Worm (Caenorhabditis elegans) whole organism, L4/young adult: ENCODE data around the gene F11G11.14.
"Not testable (repeated sequence)": the region's sequence is repeated elsewhere in the genome, so short reads cannot be mapped to it uniquely, and the experiment has no call there.

Experiments
- W03F9.2 ChIP-seq: fragments of 150-350 bp; optimal IDR thresholded peaks from 2 replicates; lab custom pipeline; 2014; ENCODE audit warnings: missing biosample characterization, missing genetic modification characterization
- dao-5 ChIP-seq: sonication (generic microtip); optimal IDR thresholded peaks from 2 replicates; lab custom pipeline; 2016; ENCODE audit warnings: missing genotype, missing genetic modification characterization, moderate library complexity, missing compliant biosample characterization
- him-1 ChIP-seq: sonication (generic microtip); optimal IDR thresholded peaks from 2 replicates; lab custom pipeline; 2016; ENCODE audit warnings: missing genotype, missing genetic modification reagents, missing genetic modification characterization, missing compliant biosample characterization

F11G11.14 gene

DNA sequence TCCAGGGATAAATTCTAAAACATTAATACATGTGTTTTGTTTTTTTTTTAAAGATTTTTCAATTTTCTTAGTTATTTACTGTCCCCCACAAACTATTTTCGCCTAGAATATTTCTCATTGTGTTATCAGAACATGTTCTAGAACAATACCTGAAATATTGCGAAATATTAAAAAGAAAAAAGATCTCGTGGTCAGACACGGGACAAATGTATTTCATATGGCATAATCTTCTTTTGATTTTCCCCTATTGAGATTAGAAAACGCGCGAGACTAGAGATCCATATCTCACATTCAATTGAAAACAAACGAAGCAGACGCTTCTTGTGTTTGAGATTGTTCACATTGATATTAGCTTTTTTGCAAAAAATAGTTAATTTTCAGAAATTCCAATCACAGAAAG, 7.4 kb upstream of the F11G11.14 start:
- TF ChIP-seq dao-5 (tag; lab: Kevin White, UChicago) (no peak), him-1 (no peak), W03F9.2 (peak; percentile 5)

DNA sequence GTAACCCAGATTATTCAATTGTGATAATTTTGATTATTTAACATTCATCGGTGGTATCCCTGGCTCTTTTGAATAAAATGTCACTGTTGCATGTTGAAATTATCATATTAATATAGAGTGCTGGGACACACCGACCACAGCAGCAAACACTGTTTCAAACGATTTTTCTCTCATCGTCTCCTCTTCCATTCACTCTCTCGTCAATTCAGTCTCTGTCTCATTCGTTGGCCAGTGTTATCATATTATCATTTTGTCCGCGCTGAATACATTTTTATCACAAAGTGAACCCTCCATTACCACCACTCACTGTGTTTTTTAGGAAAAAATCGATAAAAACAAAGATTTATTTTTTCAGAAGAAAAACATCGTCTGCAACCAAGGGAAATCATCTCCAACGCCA, 6.4 kb upstream of the F11G11.14 start:
- TF ChIP-seq W03F9.2 (no peak), dao-5 (tag; lab: Kevin White, UChicago) (no peak), him-1 (no peak)

DNA sequence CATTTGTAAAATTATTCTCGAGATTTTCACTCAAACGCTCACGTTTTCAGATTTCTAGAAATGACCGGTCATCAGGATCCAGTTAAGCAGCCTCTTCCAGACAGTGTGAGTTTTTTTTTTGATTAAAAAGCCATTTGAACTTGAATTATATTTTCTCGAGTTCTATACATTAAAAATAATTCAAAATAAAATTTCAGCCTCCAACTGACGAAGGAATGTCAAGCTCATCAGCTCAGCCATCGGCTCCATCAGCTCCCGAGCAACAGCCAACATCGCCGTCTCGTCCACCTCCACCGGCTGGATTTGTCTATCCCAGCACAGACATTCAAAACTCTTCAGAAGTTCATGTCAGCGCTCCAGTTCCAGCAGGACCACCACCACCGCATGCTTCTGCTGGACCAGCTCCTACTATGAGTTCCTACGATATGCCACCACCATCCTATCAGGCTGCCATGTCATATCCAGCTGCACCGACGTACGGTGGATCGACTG, 5.6 kb upstream of the F11G11.14 start, which contains the start of gene F11G11.5:
TSS of gene F11G11.5 (plus strand) at position 51 of the 492 bp plus-strand sequence.
- TF ChIP-seq dao-5 (tag; lab: Kevin White, UChicago) (no peak), W03F9.2 (no peak), him-1 (no peak)

DNA sequence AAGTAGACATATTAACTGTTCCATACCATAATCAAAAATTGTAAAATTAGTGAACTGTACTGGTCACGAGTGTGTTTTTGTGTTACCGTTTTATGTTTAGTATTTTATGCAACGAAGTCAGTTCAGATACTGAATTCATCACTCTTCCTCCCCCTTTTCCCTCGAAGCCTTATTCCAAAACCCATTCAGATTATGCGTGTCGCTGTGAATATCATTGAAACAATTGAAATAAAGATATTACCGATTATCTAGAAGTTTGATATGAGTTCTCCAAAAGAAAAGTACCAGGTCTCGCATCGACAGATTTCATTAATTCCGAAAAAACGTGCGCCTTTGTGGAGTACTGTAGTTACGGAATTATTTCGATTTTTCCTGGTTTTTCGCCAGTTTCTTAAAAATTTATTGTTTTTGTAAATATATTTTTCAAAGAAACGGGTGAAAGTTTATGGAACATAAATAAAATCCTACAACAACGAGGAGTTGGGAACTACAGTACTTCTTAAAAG, 4.5 kb upstream of the F11G11.14 start:
- TF ChIP-seq W03F9.2 (no peak), dao-5 (tag; lab: Kevin White, UChicago) (no peak), him-1 (no peak)

DNA sequence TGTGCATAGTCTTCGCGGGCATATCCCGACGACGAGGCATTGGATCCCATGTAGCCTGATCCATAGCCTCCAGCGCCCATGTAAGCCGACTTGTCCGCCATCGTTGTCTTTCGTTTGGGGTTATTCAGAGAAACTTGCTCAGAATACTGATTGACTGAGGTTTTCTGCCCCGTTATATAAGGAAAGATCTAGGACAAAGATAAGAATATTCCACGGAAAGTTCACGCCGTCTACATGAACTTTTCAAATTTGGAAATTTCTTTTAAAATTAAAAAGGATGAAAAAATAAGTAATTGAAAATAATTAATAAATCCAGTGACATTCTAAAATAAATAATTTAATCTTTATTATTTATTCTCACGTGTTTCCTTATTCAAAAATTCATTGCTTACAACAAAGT, 3.2 kb upstream of the F11G11.14 start, which contains the start of the genes nspd-5 and F11G11.4:
TSS of gene nspd-5 (minus strand) at position 101 of the 400 bp plus-strand sequence.
TSS of gene F11G11.4 (plus strand) at position 335 of the 400 bp plus-strand sequence.
- not testable (repeated sequence) for TF ChIP-seq him-1; W03F9.2; dao-5 (tag; lab: Kevin White, UChicago)

DNA sequence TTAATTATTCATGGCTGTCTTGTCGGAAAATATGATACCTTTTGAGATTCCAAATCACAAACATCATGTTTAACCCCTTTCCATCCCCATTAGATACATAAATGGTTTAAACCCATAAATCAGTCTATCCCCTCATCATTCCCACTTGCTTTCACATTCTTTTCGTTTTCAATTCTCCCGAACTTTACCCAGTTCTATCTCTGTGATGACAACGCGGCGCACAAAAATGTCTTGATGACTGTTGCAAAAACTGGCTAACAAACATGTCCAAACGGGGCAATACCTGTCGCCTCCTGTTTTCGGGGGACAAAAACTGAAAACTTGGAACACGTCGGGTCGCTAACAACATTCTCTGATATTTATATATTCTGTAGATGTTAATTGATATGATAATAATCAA, 2.6 kb downstream of the F11G11.14 start:
- TF ChIP-seq him-1 (no peak), W03F9.2 (no peak), dao-5 (tag; lab: Kevin White, UChicago) (no peak)

DNA sequence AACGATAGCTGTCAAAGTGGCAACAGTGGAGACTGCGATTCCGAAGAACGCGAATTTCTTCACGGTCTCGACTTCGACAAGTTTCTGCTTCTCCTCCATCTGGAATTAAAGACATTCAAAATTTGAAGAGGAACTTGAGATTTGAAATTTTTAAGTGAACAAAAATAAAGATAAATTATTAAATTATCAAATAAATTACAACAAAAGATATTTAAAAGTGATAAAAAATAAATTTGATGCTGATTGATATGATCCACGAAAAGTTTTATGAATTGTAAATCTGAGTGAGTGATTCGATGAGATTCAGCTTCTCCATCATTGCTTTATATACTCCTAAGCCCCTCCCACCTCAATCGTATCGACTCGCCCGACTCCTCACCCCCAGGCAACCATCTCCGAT, 4.0 kb downstream of the F11G11.14 start, which contains the start of gene col-17:
TSS of gene col-17 (minus strand) at position 101 of the 400 bp plus-strand sequence.
- TF ChIP-seq dao-5 (tag; lab: Kevin White, UChicago): no peak
- no peak for TF ChIP-seq W03F9.2
- TF ChIP-seq him-1: no peak

DNA sequence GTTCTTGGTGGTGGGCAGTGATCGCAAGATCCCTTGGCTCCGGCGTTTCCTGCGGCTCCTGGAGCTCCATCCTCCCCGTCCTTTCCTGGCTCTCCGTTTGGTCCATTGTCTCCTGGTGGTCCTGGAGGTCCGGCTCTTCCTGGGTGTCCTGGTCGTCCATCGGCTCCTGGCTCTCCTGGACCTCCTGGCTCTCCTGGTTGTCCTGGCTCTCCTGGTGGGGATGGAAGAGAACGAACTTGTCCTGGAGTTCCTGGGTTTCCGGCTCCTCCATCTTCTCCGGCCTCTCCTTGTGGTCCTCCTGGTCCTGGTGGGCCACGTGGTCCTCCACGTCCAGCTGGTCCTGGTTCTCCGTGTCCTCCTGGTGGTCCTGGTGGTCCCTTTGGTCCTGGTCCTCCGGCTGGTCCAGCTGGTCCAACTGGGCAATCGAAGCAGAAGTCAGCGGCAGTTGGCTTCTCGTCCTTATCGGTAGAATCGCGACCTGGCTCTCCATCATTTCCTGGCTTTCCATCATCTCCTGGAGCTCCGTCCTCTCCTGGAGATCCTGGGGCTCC, 6.4 kb downstream of the F11G11.14 start:
- no peak for TF ChIP-seq him-1
- no peak for TF ChIP-seq W03F9.2
- no peak for TF ChIP-seq dao-5 (tag; lab: Kevin White, UChicago)

DNA sequence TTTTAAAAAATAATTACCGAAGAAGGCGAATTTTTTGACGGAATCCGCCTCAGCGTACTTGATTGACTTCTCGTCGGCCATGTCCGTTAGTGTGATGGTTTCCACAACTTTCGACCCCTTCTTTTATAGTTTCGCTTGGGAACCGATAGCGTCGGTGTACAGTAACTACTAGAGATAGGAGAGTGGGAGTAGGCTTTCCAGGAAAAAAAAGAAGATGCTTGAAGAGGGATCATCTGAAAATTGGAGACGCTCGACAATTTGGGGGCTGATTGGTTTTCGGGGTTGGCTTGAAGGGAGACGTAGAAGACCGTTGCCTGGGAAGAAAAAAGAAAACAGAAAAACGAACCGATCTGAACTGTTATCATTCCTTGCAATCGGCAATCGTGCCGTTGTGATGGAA, 7.2 kb downstream of the F11G11.14 start, which contains the start of gene col-20:
TSS of gene col-20 (minus strand) at position 101 of the 400 bp plus-strand sequence.
- TF ChIP-seq him-1: no peak
- TF ChIP-seq dao-5 (tag; lab: Kevin White, UChicago): no peak
- TF ChIP-seq W03F9.2: no peak

DNA sequence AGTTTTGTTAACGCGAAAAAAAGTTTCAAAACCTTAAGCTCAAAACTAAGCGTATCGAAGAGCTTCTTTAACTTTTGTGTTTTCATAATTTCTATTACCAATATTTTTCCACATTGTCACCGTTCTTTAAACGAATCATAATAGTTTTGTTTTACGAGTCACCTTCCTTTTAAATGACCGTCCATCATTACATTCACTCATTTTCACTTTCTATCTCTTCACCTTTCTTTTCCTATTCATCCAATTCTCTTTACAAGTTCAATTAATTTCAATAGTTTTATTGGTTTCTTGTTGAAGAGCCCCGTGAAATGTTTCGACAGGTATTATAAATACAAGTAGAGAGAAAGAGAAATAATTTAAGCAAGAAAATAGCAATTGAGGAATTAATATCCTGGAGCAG, 8.4 kb downstream of the F11G11.14 start:
- no peak for TF ChIP-seq W03F9.2
- TF ChIP-seq dao-5 (tag; lab: Kevin White, UChicago): no peak
- no peak for TF ChIP-seq him-1

DNA sequence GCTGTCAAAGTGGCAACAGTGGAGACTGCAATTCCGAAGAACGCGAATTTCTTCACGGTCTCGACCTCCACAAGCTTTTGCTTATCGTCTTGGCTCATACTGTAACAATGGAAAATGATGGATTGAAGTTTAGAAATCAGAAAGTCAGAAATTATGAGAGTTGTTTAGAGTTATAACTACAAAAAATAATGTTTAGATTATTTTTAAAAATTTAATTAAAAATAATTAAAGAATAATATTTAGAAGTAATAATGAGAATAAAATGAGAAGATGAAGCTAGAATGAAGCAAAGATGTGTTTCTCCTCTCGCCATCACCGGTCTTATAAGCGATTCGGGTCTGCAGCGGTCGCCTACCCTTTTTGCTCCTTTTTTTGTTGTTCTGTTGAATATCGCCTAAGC, 9.5 kb downstream of the F11G11.14 start, which contains the start of gene col-73:
TSS of gene col-73 (minus strand) at position 101 of the 400 bp plus-strand sequence.
- TF ChIP-seq dao-5 (tag; lab: Kevin White, UChicago): no peak

DNA sequence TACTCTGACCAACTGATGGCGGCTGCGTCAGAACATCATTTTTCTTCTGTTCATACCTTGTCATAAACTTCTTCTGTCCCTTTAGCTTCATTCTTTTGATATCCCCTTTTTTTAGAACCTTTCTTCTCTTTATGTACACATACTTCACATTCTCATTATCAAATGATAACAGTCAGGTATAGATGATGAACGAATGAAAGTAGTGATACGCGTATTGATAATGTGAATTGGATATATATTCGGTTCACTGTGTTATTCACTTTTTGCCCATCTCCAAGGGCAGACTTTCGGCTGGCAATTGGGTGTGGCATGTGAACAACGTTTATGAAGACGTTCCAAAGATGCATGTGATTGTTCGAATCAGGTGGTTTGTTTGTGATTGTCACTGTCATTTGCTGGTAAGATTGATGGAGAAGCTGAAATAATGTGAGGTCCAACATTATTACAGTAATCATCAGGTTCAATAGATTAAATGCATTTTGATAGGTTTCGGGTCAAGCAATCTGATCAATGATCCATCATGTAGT, 10.9 kb downstream of the F11G11.14 start, which contains the start of gene F11G11.15:
TSS of gene F11G11.15 (plus strand) at position 511 of the 527 bp plus-strand sequence.
- no peak for TF ChIP-seq him-1
- no peak for TF ChIP-seq W03F9.2
- no peak for TF ChIP-seq dao-5 (tag; lab: Kevin White, UChicago)

DNA sequence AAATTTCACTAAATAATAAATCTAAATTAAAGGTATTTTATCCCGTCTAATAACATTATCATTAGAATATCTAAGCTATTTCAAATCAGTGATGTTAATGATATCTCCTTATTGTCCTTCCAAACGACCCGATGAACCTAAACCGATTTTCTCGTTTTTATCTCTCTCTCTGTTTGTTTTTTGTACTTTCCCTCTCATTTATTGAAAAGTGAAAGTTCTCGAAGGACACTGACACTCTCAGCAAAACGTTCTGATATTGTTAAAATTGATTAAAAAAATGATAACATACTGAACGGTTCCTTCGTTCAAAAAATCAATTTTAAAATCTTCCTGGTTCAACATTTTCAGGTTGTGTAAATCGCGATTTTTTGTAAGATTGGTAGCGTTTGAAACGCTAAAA, 12.6 kb downstream of the F11G11.14 start, which contains the start of gene F11G11.13:
TSS of gene F11G11.13 (minus strand) at position 89 of the 400 bp plus-strand sequence.
- TF ChIP-seq W03F9.2: no peak
- TF ChIP-seq dao-5 (tag; lab: Kevin White, UChicago): no peak
- TF ChIP-seq him-1: no peak

DNA sequence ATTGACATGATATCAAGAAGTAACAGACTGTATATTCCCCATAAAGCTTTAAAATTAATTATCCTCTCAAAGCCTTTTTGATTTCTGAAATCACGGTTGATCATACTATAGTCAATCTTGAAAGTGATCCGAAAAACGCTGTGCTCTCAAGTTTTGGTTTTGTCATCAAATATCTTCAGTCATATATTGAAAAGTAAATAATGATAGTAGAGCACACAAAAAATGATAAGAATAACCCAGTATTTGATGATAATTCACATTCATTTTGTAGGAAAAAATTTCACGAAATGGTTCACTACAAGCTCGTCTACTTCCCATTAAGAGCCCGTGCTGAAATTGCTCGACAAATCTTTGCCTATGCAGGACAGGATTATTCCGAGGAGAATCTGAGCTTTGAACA, 16.1 kb downstream of the F11G11.14 start, which contains the start of gene gst-6:
TSS of gene gst-6 (plus strand) at position 263 of the 400 bp plus-strand sequence.
- TF ChIP-seq dao-5 (tag; lab: Kevin White, UChicago): no peak
- TF ChIP-seq W03F9.2: no peak

DNA sequence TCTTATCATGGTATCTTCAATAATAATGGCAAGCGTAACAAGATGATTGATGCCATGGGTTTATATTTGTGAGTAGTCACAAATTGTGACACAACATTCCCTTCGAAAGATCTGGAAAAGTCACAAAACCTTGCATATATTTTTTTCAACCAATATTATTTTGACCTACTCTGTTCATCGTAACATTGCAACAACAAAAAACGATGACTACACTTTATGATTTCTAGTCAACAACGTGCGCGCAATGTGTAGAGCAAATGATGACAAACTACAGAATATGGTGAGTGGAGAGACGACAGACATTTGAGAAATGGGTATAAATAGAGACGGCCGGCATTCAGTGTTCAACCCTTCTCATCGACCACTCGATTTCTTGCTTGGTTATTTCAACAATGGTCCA, 18.2 kb downstream of the F11G11.14 start, which contains the start of gene gst-7:
TSS of gene gst-7 (plus strand) at position 336 of the 400 bp plus-strand sequence.
- TF ChIP-seq dao-5 (tag; lab: Kevin White, UChicago): no peak
- TF ChIP-seq W03F9.2: no peak
- TF ChIP-seq him-1: no peak
